Worm (Caenorhabditis elegans) whole organism, L4 larva: ENCODE results near the gene T05D4.5.

Experiments used
- T26A8.4 ChIP-seq: fragments of 200-800 bp; sonication (Bioruptor generic); IDR thresholded peaks from 2 replicates; pipeline ENCODE4 v1.3.6; 2022; ENCODE audit warnings: missing genetic modification characterization, missing compliant biosample characterization
- aly-2 ChIP-seq: sonication (generic microtip); optimal IDR thresholded peaks from 2 replicates; lab custom pipeline; 2018; ENCODE audit warnings: missing biosample characterization, missing genetic modification characterization
- daf-12 ChIP-seq: fragments of 150-350 bp; optimal IDR thresholded peaks from 2 replicates; lab custom pipeline; 2014; ENCODE audit warnings: missing biosample characterization, missing genetic modification reagents, missing genetic modification characterization
- egl-27 ChIP-seq: sonication (generic microtip); optimal IDR thresholded peaks from 3 replicates; lab custom pipeline; 2017; ENCODE audit warnings: missing biosample characterization, missing genetic modification reagents, missing genetic modification characterization
- lin-15B ChIP-seq: fragments of 150-350 bp; sonication (generic microtip); optimal IDR thresholded peaks from 3 replicates; lab custom pipeline; 2014; ENCODE audit warnings: missing biosample characterization, missing genetic modification characterization
- lsy-2 ChIP-seq, 2 experiments: fragments of 150-350 bp in 1 of 2; sonication (generic microtip) in 1 of 2; optimal IDR thresholded peaks; 2 replicates each; lab custom pipeline; 2014 to 2017; ENCODE audit warnings: missing biosample characterization in 2 of 2, missing genetic modification characterization in 2 of 2
- snpc-1.2 ChIP-seq: fragments of 200-800 bp; sonication (Bioruptor generic); IDR thresholded peaks from 2 replicates; pipeline ENCODE4 v1.3.6; 2022; ENCODE audit warnings: missing genetic modification reagents, missing genetic modification characterization, missing compliant biosample characterization
- ztf-11 ChIP-seq: fragments of 150-350 bp; optimal IDR thresholded peaks from 2 replicates; lab custom pipeline; 2014; ENCODE audit warnings: missing biosample characterization, missing genetic modification characterization

DNA sequence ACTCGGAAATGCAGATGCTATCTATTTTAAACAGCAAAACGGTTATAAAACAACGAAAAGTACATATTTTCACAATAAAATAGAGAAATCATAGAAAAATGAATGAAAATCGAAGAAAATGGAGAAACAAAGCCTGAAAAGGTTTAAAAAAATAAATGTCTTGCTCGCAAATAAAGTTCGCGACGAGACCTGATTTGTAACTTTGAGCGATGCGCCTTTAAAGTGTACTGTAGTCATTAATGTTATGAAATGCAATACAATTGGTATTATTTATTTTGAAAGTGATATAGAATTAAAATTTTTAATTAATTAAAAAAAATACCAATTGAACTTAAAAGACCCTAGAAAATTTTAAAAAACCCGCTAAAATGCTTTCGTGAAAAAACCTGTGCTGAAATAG is 19.4 kb upstream of the T05D4.5 start:
- TF ChIP-seq daf-12 (tag; lab: Kevin White, UChicago) = no peak
- TF ChIP-seq lsy-2 (tag; optimal IDR thresholded peaks at IDR 0.05; lab: Kevin White, UChicago) = no peak
- TF ChIP-seq snpc-1.2 (GFP tag; lab: Robert Waterston, UW) = no peak
- TF ChIP-seq ztf-11 (tag; lab: Kevin White, UChicago) = no peak
- no peak for TF ChIP-seq T26A8.4 (GFP tag; lab: Robert Waterston, UW)
- no peak for TF ChIP-seq egl-27 (tag; lab: Kevin White, UChicago)
- no peak for TF ChIP-seq aly-2 (tag; lab: Kevin White, UChicago)
- no peak for TF ChIP-seq lin-15B (tag; lab: Kevin White, UChicago)
